Worm (Caenorhabditis elegans): Measurements from ENCODE around the gene ZK370.4.

DNA sequence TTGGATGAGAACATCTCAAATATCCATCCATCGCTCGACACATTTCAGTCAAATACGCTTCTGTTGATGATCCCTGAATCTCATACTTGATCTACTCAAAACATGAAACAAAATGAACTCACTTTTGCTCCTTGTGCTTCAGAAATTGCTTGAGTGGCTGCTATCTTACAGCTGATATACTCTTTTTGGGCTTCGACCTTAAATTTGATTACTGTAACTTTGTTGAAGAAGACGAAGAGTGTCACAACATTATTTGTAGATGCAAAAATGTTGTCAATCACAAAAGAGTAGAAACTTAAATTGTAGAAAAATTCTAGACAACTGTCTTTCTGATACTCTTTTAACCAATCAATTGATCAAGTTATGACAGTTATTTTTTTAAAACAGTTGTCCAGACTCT is 11.4 kb upstream of the ZK370.4 start:
- TF ChIP-seq ceh-22 (tag; optimal IDR thresholded peaks at IDR 0.05) (no peak), unc-55 (GFP tag; optimal IDR thresholded peaks at IDR 0.05) (no peak), lin-11 (tag; optimal IDR thresholded peaks at IDR 0.05) (no peak), F13H6.1 (tag; optimal IDR thresholded peaks at IDR 0.05) (no peak)

All from whole organism, late embryonic.